Worm (Caenorhabditis elegans) whole organism, L3 larva: Measurements from ENCODE around the gene chch-3.

Experiments
- R02D3.7 ChIP-seq: fragments of 150-350 bp; optimal IDR thresholded peaks from 2 replicates; lab custom pipeline; 2014; ENCODE audit warnings: missing biosample characterization, missing genetic modification characterization
- ceh-82 ChIP-seq: fragments of 150-350 bp; optimal IDR thresholded peaks from 2 replicates; lab custom pipeline; 2014; ENCODE audit warnings: missing biosample characterization, missing genetic modification characterization
- egl-27 ChIP-seq: sonication (generic microtip); optimal IDR thresholded peaks from 4 replicates; lab custom pipeline; 2017; ENCODE audit warnings: missing biosample characterization, missing genetic modification reagents, missing genetic modification characterization
- egl-5 ChIP-seq: fragments of 150-350 bp; optimal IDR thresholded peaks from 2 replicates; lab custom pipeline; 2017; ENCODE audit warnings: missing biosample characterization, missing genetic modification reagents, missing genetic modification characterization, inconsistent platforms
- nhr-11 ChIP-seq: fragments of 150-350 bp; optimal IDR thresholded peaks from 2 replicates; lab custom pipeline; 2014; ENCODE audit warnings: missing biosample characterization, missing genetic modification characterization
- nhr-12 ChIP-seq: fragments of 150-350 bp; optimal IDR thresholded peaks from 2 replicates; lab custom pipeline; 2014; ENCODE audit warnings: missing biosample characterization, missing genetic modification characterization
- nhr-28 ChIP-seq: fragments of 150-350 bp; optimal IDR thresholded peaks from 2 replicates; lab custom pipeline; 2014; ENCODE audit warnings: missing biosample characterization, missing genetic modification characterization
- skn-1 ChIP-seq: fragments of 150-350 bp; optimal IDR thresholded peaks from 2 replicates; lab custom pipeline; 2014; ENCODE audit warnings: missing biosample characterization, missing genetic modification characterization
- snpc-4 ChIP-seq: fragments of 150-350 bp; optimal IDR thresholded peaks from 2 replicates; lab custom pipeline; 2014; ENCODE audit warnings: missing biosample characterization, missing genetic modification characterization
- unc-39 ChIP-seq: sonication (generic microtip); optimal IDR thresholded peaks from 4 replicates; lab custom pipeline; 2017; ENCODE audit warnings: missing biosample characterization, missing genetic modification characterization
- unc-62 ChIP-seq: fragments of 150-350 bp; sonication (generic microtip); optimal IDR thresholded peaks from 4 replicates; lab custom pipeline; 2014; ENCODE audit warnings: missing biosample characterization, missing genetic modification reagents, missing genetic modification characterization
- ztf-4 ChIP-seq: fragments of 150-350 bp; optimal IDR thresholded peaks from 2 replicates; lab custom pipeline; 2014; ENCODE audit warnings: missing biosample characterization, missing genetic modification characterization

ce11 chrII:9441838-9442237, 25.0 kb downstream of the chch-3 start, which contains the start of gene chil-16:
- no peak for TF ChIP-seq egl-27 (tag; lab: Kevin White, UChicago)
- TF ChIP-seq nhr-28 (tag; lab: Kevin White, UChicago) = no peak
- no peak for TF ChIP-seq unc-39 (tag; lab: Kevin White, UChicago)
- no peak for TF ChIP-seq snpc-4
- TF ChIP-seq unc-62 (GFP tag; lab: Kevin White, UChicago) = no peak
- no peak for TF ChIP-seq nhr-11 (tag; lab: Kevin White, UChicago)
- TF ChIP-seq egl-5 (tag; lab: Kevin White, UChicago) = no peak
- TF ChIP-seq R02D3.7 (tag; lab: Kevin White, UChicago) = no peak
- no peak for TF ChIP-seq ceh-82
- no peak for TF ChIP-seq skn-1 (tag; lab: Kevin White, UChicago)
- no peak for TF ChIP-seq ztf-4
- no peak for TF ChIP-seq nhr-12 (tag; lab: Kevin White, UChicago)
